Fruit fly (Drosophila melanogaster): ENCODE results near the gene eEF1alpha2.

dm6 chr3R:31748093-31748996 is 10.1 kb downstream of the eEF1alpha2 start:
- TF ChIP-seq CG8478 (optimal IDR thresholded peaks at IDR 0.05) (peak; percentile 68), Dll (optimal IDR thresholded peaks at IDR 0.05) (no peak)
